Fruit fly (Drosophila melanogaster): ENCODE data around the gene AttD.

Gene AttD

dm6 chr3R:17604198-17604879, 20.7 kb upstream of the AttD start (continued):
- TF ChIP-seq GATAe (GFP tag; conservative IDR thresholded peaks at IDR 0.05) (no peak), CG14441 (GFP tag; IDR thresholded peaks at IDR 0.05) (peak; percentile 64), otp (GFP tag; IDR thresholded peaks at IDR 0.05) (0 out of 3 replicates have a peak, but pooled peaks have one; percentile 19), pan (optimal IDR thresholded peaks at IDR 0.05) (no peak), pan (GFP tag; optimal IDR thresholded peaks at IDR 0.05 in 1 of 2, IDR thresholded peaks at IDR 0.05 in 1 of 2) (no peak), E2f2 (GFP tag; IDR thresholded peaks at IDR 0.05) (peak; percentile 21; the same call in 1 of the 2 replicates), pum (GFP tag; optimal IDR thresholded peaks at IDR 0.05) (peak; percentile 26), gsb-n (tag; optimal IDR thresholded peaks at IDR 0.05) (peak; percentile 84), NFAT (GFP tag; IDR thresholded peaks at IDR 0.05) (0 out of 2 replicates have a peak, but pooled peaks have one; percentile 40), wor (GFP tag; IDR thresholded peaks at IDR 0.05) (peak; percentile 61), toy (GFP tag; IDR thresholded peaks at IDR 0.05) (no peak), sima (GFP tag; optimal IDR thresholded peaks at IDR 0.05) (no peak), cas (GFP tag; IDR thresholded peaks at IDR 0.05) (no peak), CkIIα-i1 (GFP tag; IDR thresholded peaks at IDR 0.05) (no peak), BEAF-32 (GFP tag; optimal IDR thresholded peaks at IDR 0.05) (no peak), CG6791 (GFP tag; IDR thresholded peaks at IDR 0.05; ENCODE audit: partially characterized antibody) (no peak), HLHmδ (GFP tag; optimal IDR thresholded peaks at IDR 0.05) (no peak), CHES-1-like (GFP tag; optimal IDR thresholded peaks at IDR 0.05) (no peak), tap (tag; optimal IDR thresholded peaks at IDR 0.05) (peak; percentile 76), CG1603 (tag; optimal IDR thresholded peaks at IDR 0.05) (peak; percentile 49), ci (GFP tag; IDR thresholded peaks at IDR 0.05) (peak; percentile 17; the same call in 1 of the 3 replicates), crp (GFP tag; optimal IDR thresholded peaks at IDR 0.05) (peak in 1 of 2 experiments; percentile 18), Six4 (GFP tag; optimal IDR thresholded peaks at IDR 0.05) (peak; percentile 58), Med (GFP tag) (peak; percentile 78), CG4617 (GFP tag; optimal IDR thresholded peaks at IDR 0.05; ENCODE audit: borderline replicate concordance) (peak; percentile 23), CG17568 (GFP tag; optimal IDR thresholded peaks at IDR 0.05) (peak; percentile 79), PHDP (tag; optimal IDR thresholded peaks at IDR 0.05) (peak; percentile 83), fu2 (GFP tag; optimal IDR thresholded peaks at IDR 0.05) (no peak), prd (optimal IDR thresholded peaks at IDR 0.05) (no peak), prd (GFP tag; IDR thresholded peaks at IDR 0.05) (peak; percentile 87), Chrac-16 (GFP tag; optimal IDR thresholded peaks at IDR 0.05) (peak; percentile 81), gfzf (GFP tag; optimal IDR thresholded peaks at IDR 0.05) (no peak), CG17612 (GFP tag; IDR thresholded peaks at IDR 0.05) (peak; percentile 47), CG2120 (GFP tag; optimal IDR thresholded peaks at IDR 0.05) (peak; percentile 59), CG13624 (GFP tag; optimal IDR thresholded peaks at IDR 0.05) (peak; percentile 11), NC2α (GFP tag; optimal IDR thresholded peaks at IDR 0.05) (no peak), trh (GFP tag; optimal IDR thresholded peaks at IDR 0.05) (peak; percentile 14), ranshi (GFP tag; IDR thresholded peaks at IDR 0.05) (peak; percentile 69), en (GFP tag; optimal IDR thresholded peaks at IDR 0.05) (no peak), sisA (GFP tag; IDR thresholded peaks at IDR 0.05) (peak; percentile 65; the same call in 1 of the 2 replicates), Doc3 (GFP tag; IDR thresholded peaks at IDR 0.05; ENCODE audit: partially characterized antibody) (no peak), pnt (GFP tag; optimal IDR thresholded peaks at IDR 0.05) (no peak), corto (GFP tag; optimal IDR thresholded peaks at IDR 0.05) (no peak), dati (GFP tag; IDR thresholded peaks at IDR 0.05) (no peak), CG9817 (tag; optimal IDR thresholded peaks at IDR 0.05) (peak; percentile 70), wek (GFP tag; optimal IDR thresholded peaks at IDR 0.05) (no peak), CG7357 (GFP tag; IDR thresholded peaks at IDR 0.05) (peak; percentile 69), CG10959 (GFP tag; IDR thresholded peaks at IDR 0.05) (peak; percentile 64; the same call in 1 of the 2 replicates), nom (GFP tag; optimal IDR thresholded peaks at IDR 0.05) (no peak), CG10431 (GFP tag; optimal IDR thresholded peaks at IDR 0.05) (peak; percentile 66)
